Worm (Caenorhabditis elegans) whole organism, young adult: ENCODE data around the gene gtf-2F1.
A peak's percentile ranks its signal among the peaks of the same experiment; 100 is the strongest.

Experiments used
- D2030.7 ChIP-seq: fragments of 200-800 bp; sonication (Bioruptor generic); IDR thresholded peaks from 2 replicates; pipeline ENCODE4 v1.3.6; 2022; ENCODE audit warnings: missing genetic modification reagents, missing genetic modification characterization, missing compliant biosample characterization
- F22D6.2 ChIP-seq: sonication (generic microtip); optimal IDR thresholded peaks from 2 replicates; lab custom pipeline; 2016; ENCODE audit warnings: mild to moderate bottlenecking, missing genetic modification characterization, missing compliant biosample characterization
- F33H1.4 ChIP-seq: fragments of 200-800 bp; sonication (Bioruptor generic); IDR thresholded peaks from 2 replicates; pipeline ENCODE4 v1.3.6; 2022; ENCODE audit warnings: missing genetic modification reagents, missing genetic modification characterization, missing compliant biosample characterization
- T07F8.4 ChIP-seq: sonication (generic microtip); optimal IDR thresholded peaks from 2 replicates; lab custom pipeline; 2016; ENCODE audit warnings: mild to moderate bottlenecking, missing genetic modification characterization, moderate library complexity, missing compliant biosample characterization
- Y95B8A.8 ChIP-seq: fragments of 200-800 bp; sonication (Bioruptor generic); IDR thresholded peaks from 2 replicates; pipeline ENCODE4 v1.3.6; 2022; ENCODE audit warnings: missing genetic modification reagents, missing genetic modification characterization, missing compliant biosample characterization
- aptf-3 ChIP-seq: fragments of 200-800 bp; sonication (Bioruptor generic); IDR thresholded peaks from 2 replicates; pipeline ENCODE4 v1.3.6; 2022; ENCODE audit warnings: missing genetic modification characterization, missing compliant biosample characterization
- athp-1 ChIP-seq: sonication (generic microtip); optimal IDR thresholded peaks from 2 replicates; lab custom pipeline; 2017; ENCODE audit warnings: mild to moderate bottlenecking, missing genetic modification characterization, missing compliant biosample characterization
- cebp-2 ChIP-seq: fragments of 200-800 bp; sonication (Bioruptor generic); IDR thresholded peaks from 2 replicates; pipeline ENCODE4 v1.3.6; 2022; ENCODE audit warnings: missing genetic modification characterization, missing compliant biosample characterization
- ceh-100 ChIP-seq: fragments of 200-800 bp; sonication (Bioruptor generic); IDR thresholded peaks from 2 replicates; pipeline ENCODE4 v1.3.6; 2022; ENCODE audit warnings: missing genetic modification reagents, missing genetic modification characterization, missing compliant biosample characterization
- ceh-27 ChIP-seq: fragments of 200-800 bp; sonication (Bioruptor generic); optimal IDR thresholded peaks from 2 replicates; lab custom pipeline; 2018; ENCODE audit warnings: mild to moderate bottlenecking, missing genetic modification characterization, moderate library complexity, missing compliant biosample characterization
- ceh-79 ChIP-seq: sonication (generic microtip); optimal IDR thresholded peaks from 2 replicates; lab custom pipeline; 2017; ENCODE audit warnings: mild to moderate bottlenecking, missing genetic modification characterization, missing compliant biosample characterization
- ceh-91 ChIP-seq: fragments of 200-800 bp; sonication (Bioruptor generic); IDR thresholded peaks from 2 replicates; pipeline ENCODE4 v1.3.6; 2022; ENCODE audit warnings: missing genetic modification reagents, missing genetic modification characterization, missing compliant biosample characterization
- die-1 ChIP-seq: sonication (generic microtip); optimal IDR thresholded peaks from 2 replicates; lab custom pipeline; 2016; ENCODE audit warnings: missing genotype, mild to moderate bottlenecking, missing genetic modification characterization, missing compliant biosample characterization
- egl-18 ChIP-seq: fragments of 200-800 bp; sonication (Bioruptor generic); IDR thresholded peaks from 2 replicates; pipeline ENCODE4 v1.3.6; 2022; ENCODE audit warnings: missing genetic modification reagents, missing genetic modification characterization, missing compliant biosample characterization
- egrh-3 ChIP-seq: fragments of 200-800 bp; sonication (Bioruptor generic); IDR thresholded peaks from 2 replicates; pipeline ENCODE4 v1.3.6; 2022; ENCODE audit warnings: missing genetic modification reagents, missing genetic modification characterization, missing compliant biosample characterization
- ekl-4 ChIP-seq: fragments of 200-800 bp; sonication (Bioruptor generic); IDR thresholded peaks from 2 replicates; pipeline ENCODE4 v1.3.6; 2022; ENCODE audit warnings: missing genetic modification reagents, missing genetic modification characterization, missing compliant biosample characterization
- hlh-26 ChIP-seq: fragments of 200-800 bp; sonication (Bioruptor generic); conservative IDR thresholded peaks from 2 replicates; pipeline ENCODE4 v1.3.6; 2022; ENCODE audit warnings: missing genetic modification reagents, missing genetic modification characterization, missing compliant biosample characterization
- hsf-1 ChIP-seq: fragments of 200-800 bp; sonication (Bioruptor generic); IDR thresholded peaks from 2 replicates; pipeline ENCODE4 v1.3.6; 2022; ENCODE audit warnings: missing genetic modification reagents, missing genetic modification characterization, missing compliant biosample characterization
- lag-1 ChIP-seq: fragments of 200-800 bp; sonication (Bioruptor generic); IDR thresholded peaks from 2 replicates; pipeline ENCODE4 v1.3.6; 2022; ENCODE audit warnings: missing genetic modification reagents, missing genetic modification characterization, missing compliant biosample characterization
- lin-26 ChIP-seq: fragments of 200-800 bp; sonication (Bioruptor generic); IDR thresholded peaks from 2 replicates; pipeline ENCODE4 v1.3.6; 2022; ENCODE audit warnings: missing genetic modification reagents, missing genetic modification characterization, missing compliant biosample characterization
- lin-35 ChIP-seq, 3 experiments: fragments of 150-350 bp in 2 of 3; sonication (generic microtip) in 1 of 3; optimal IDR thresholded peaks; 2 replicates each; lab custom pipeline; 2014 to 2018; ENCODE audit warnings: missing biosample characterization in 3 of 3, missing genetic modification characterization in 3 of 3, missing genetic modification reagents in 3 of 3
- lsl-1 ChIP-seq: fragments of 200-800 bp; sonication (Bioruptor generic); optimal IDR thresholded peaks from 2 replicates; lab custom pipeline; 2018; ENCODE audit warnings: mild to moderate bottlenecking, missing genetic modification characterization, moderate library complexity, missing compliant biosample characterization
- madf-6 ChIP-seq: fragments of 200-800 bp; sonication (Bioruptor generic); IDR thresholded peaks from 2 replicates; pipeline ENCODE4 v1.3.6; 2022; ENCODE audit warnings: missing genetic modification reagents, missing genetic modification characterization, missing compliant biosample characterization
- madf-8 ChIP-seq: fragments of 200-800 bp; sonication (Bioruptor generic); conservative IDR thresholded peaks from 2 replicates; pipeline ENCODE4 v1.3.6; 2022; ENCODE audit warnings: missing genetic modification reagents, missing genetic modification characterization, missing compliant biosample characterization
- nfya-1 ChIP-seq: sonication (generic microtip); optimal IDR thresholded peaks from 2 replicates; lab custom pipeline; 2017; ENCODE audit warnings: antibody characterized with exemption, missing compliant biosample characterization, missing genetic modification characterization, borderline replicate concordance; ENCODE audit not compliant: insufficient read depth
- nfya-2 ChIP-seq: fragments of 200-800 bp; sonication (Bioruptor generic); IDR thresholded peaks from 2 replicates; pipeline ENCODE4 v1.3.6; 2022; ENCODE audit warnings: missing genetic modification reagents, missing genetic modification characterization, missing compliant biosample characterization
- pbrm-1 ChIP-seq: fragments of 200-800 bp; sonication (Bioruptor generic); IDR thresholded peaks from 2 replicates; pipeline ENCODE4 v1.3.6; 2022; ENCODE audit warnings: missing genetic modification reagents, missing genetic modification characterization, missing compliant biosample characterization
- rcor-1 ChIP-seq: fragments of 200-800 bp; sonication (Bioruptor generic); IDR thresholded peaks from 2 replicates; pipeline ENCODE4 v1.3.6; 2022; ENCODE audit warnings: missing genetic modification reagents, missing genetic modification characterization, missing compliant biosample characterization
- repo-1 ChIP-seq: sonication (generic microtip); optimal IDR thresholded peaks from 2 replicates; lab custom pipeline; 2017; ENCODE audit warnings: mild to moderate bottlenecking, missing genetic modification characterization, missing compliant biosample characterization
- snpc-3.4 ChIP-seq: sonication (generic microtip); optimal IDR thresholded peaks from 2 replicates; lab custom pipeline; 2017; ENCODE audit warnings: missing genetic modification characterization, mild to moderate bottlenecking, missing compliant biosample characterization, antibody characterized with exemption, moderate library complexity, missing genotype, missing genetic modification reagents
- unc-62 ChIP-seq: fragments of 150-350 bp; optimal IDR thresholded peaks from 2 replicates; lab custom pipeline; 2014; ENCODE audit warnings: missing biosample characterization, missing genetic modification reagents, missing genetic modification characterization
- xnd-1 ChIP-seq: sonication (generic microtip); optimal IDR thresholded peaks from 2 replicates; lab custom pipeline; 2016; ENCODE audit warnings: missing genotype, missing genetic modification reagents, missing genetic modification characterization, missing compliant biosample characterization
- zfh-2 ChIP-seq: fragments of 200-800 bp; sonication (Bioruptor generic); conservative IDR thresholded peaks from 2 replicates; pipeline ENCODE4 v1.3.6; 2022; ENCODE audit warnings: missing genetic modification reagents, missing genetic modification characterization, missing compliant biosample characterization
- zim-3 ChIP-seq: sonication (generic microtip); optimal IDR thresholded peaks from 2 replicates; lab custom pipeline; 2017; ENCODE audit warnings: mild to moderate bottlenecking, missing genetic modification characterization, moderate library complexity, missing compliant biosample characterization
- ztf-25 ChIP-seq: fragments of 200-800 bp; sonication (Bioruptor generic); IDR thresholded peaks from 2 replicates; pipeline ENCODE4 v1.3.6; 2022; ENCODE audit warnings: missing genetic modification reagents, missing genetic modification characterization, missing compliant biosample characterization
- ztf-26 ChIP-seq: sonication (generic microtip); optimal IDR thresholded peaks from 2 replicates; lab custom pipeline; 2017; ENCODE audit warnings: missing genetic modification characterization, missing compliant biosample characterization
- ztf-3 ChIP-seq: fragments of 200-800 bp; sonication (Bioruptor generic); optimal IDR thresholded peaks from 2 replicates; lab custom pipeline; 2018; ENCODE audit warnings: mild to moderate bottlenecking, missing genetic modification characterization, missing compliant biosample characterization

Gene gtf-2F1

DNA sequence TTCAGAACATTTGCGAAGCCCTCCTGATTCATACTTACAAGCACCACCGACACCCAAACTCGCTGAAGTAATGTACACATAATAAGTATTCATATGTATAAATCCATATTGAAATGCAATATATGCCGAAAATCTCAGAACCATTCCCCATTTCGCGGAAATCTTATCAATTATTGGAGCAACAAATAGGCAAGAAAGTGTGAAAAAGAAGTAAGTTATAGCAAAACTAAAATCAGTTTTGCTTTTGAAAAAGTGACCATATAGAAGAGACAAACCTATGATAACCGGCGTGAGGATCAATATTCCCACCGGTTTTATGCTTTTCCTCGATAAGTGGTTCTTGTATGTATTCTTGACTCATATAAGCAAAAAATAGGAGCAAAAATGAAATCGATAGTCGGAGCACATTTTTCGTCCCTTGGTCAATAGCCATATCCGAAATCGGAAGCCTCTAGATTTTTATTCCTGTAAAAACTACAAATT is 18.2 kb downstream of the gtf-2F1 start, which contains the start of gene Y52E8A.6:
Y52E8A.6 (minus strand) TSS at position 433 of the 483 bp plus-strand sequence.
- no peak for TF ChIP-seq unc-62
- TF ChIP-seq lag-1 (GFP tag; lab: Robert Waterston, UW): no peak
- no peak for TF ChIP-seq lin-26 (GFP tag; lab: Robert Waterston, UW)
- TF ChIP-seq egrh-3: no peak
- no peak for TF ChIP-seq die-1 (tag; lab: Kevin White, UChicago)
- no peak for TF ChIP-seq Y95B8A.8 (GFP tag; lab: Robert Waterston, UW)
- TF ChIP-seq pbrm-1: no peak
- no peak for TF ChIP-seq ekl-4 (GFP tag; lab: Robert Waterston, UW)
- no peak for TF ChIP-seq hsf-1 (GFP tag; lab: Robert Waterston, UW)
- TF ChIP-seq lin-35 (GFP tag; optimal IDR thresholded peaks at IDR 0.05; lab: Kevin White, UChicago): no peak
- TF ChIP-seq ceh-79: no peak
- TF ChIP-seq ceh-100 (GFP tag; lab: Robert Waterston, UW): no peak
- TF ChIP-seq repo-1 (tag; lab: Kevin White, UChicago): no peak
- TF ChIP-seq aptf-3 (GFP tag; lab: Robert Waterston, UW): no peak
- TF ChIP-seq rcor-1: no peak
- no peak for TF ChIP-seq snpc-3.4 (tag; lab: Kevin White, UChicago)
- no peak for TF ChIP-seq ztf-3 (GFP tag; lab: Kevin White, UChicago)
- TF ChIP-seq ztf-25 (GFP tag; lab: Robert Waterston, UW): no peak
- no peak for TF ChIP-seq athp-1 (tag; lab: Kevin White, UChicago)

DNA sequence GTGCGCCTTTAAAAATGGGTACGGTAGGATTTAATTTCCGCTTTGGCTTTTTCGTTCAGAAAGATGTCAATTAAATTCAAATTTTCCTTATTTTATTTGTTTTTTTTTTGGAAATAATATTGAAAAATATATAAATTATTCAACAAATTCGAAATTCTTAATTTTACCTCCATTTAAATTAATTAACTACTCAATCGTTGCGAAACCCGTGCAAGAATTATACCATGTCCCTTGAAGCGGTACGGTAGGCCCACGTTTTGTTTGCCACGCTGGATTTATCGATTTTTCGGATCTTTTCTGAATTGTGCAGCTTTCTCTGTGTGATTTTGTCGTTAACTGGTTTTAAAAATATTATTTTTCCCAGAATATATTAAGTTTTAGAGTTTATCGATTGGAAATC is 19.0 kb downstream of the gtf-2F1 start, which contains the start of gene Y52E8A.2:
Y52E8A.2 (plus strand) TSS at position 382 of the 400 bp plus-strand sequence.
- TF ChIP-seq D2030.7 (peak; percentile 37; the same call in 1 of the 2 replicates), xnd-1 (peak; percentile 66), F33H1.4 (peak; percentile 82), zfh-2 (GFP tag; lab: Robert Waterston, UW) (no peak), lsl-1 (GFP tag; lab: Kevin White, UChicago) (peak; percentile 95), madf-6 (GFP tag; lab: Robert Waterston, UW) (peak; percentile 73; the same call in 1 of the 2 replicates), zim-3 (tag; lab: Kevin White, UChicago) (no peak), ceh-91 (peak; percentile 47), ztf-26 (no peak), lin-26 (GFP tag; lab: Robert Waterston, UW) (no peak), madf-8 (GFP tag; lab: Robert Waterston, UW) (peak; percentile 73), T07F8.4 (tag; lab: Kevin White, UChicago) (no peak)

DNA sequence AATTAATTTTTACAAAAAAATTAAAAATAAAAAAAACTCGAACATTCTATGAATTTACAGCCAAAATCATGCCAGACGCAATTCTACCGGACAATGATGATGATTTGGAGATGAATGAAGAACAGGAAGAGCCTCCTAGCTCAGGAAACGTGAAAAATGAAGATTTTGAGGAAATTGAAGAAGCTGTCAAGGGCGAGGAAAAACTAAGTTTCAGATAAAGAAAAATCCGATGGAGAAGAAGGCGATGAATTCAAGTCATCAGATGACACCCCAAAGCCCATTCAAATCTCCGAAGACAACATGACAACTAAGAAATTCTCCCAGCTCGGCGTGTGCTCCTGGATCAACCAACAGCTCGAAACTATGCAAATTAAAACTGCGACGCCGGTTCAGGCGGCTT is 20.4 kb downstream of the gtf-2F1 start, which contains the start of gene Y52E8A.1:
Y52E8A.1 (plus strand) TSS at position 301 of the 400 bp plus-strand sequence.
- TF ChIP-seq ceh-27 (GFP tag; lab: Kevin White, UChicago) (no peak), nfya-2 (GFP tag; lab: Robert Waterston, UW) (no peak), F22D6.2 (no peak), cebp-2 (GFP tag; lab: Robert Waterston, UW) (no peak), egl-18 (GFP tag; lab: Robert Waterston, UW) (no peak), nfya-1 (tag; lab: Kevin White, UChicago) (no peak), hlh-26 (GFP tag; lab: Robert Waterston, UW) (no peak)
